Worm (Caenorhabditis elegans): ENCODE results near the gene lury-1.

ce11 chrIII:12186111-12186510 lies at the start of gene lury-1:
- TF ChIP-seq mdl-1 (tag; optimal IDR thresholded peaks at IDR 0.05) (no peak), ama-1 (optimal IDR thresholded peaks at IDR 0.05) (no peak), nhr-76 (tag; optimal IDR thresholded peaks at IDR 0.05) (no peak), hmg-11 (tag; optimal IDR thresholded peaks at IDR 0.05) (no peak), pha-4 (tag; optimal IDR thresholded peaks at IDR 0.05) (no peak), ztf-4 (tag; optimal IDR thresholded peaks at IDR 0.05) (no peak), snpc-4 (tag; optimal IDR thresholded peaks at IDR 0.05) (no peak), nhr-28 (tag; optimal IDR thresholded peaks at IDR 0.05) (no peak), aly-2 (tag; optimal IDR thresholded peaks at IDR 0.05) (no peak), pqm-1 (tag; optimal IDR thresholded peaks at IDR 0.05) (no peak), unc-62 (GFP tag; optimal IDR thresholded peaks at IDR 0.05) (no peak), ZK546.5 (tag; optimal IDR thresholded peaks at IDR 0.05) (no peak), nhr-237 (tag; optimal IDR thresholded peaks at IDR 0.05) (no peak), jun-1 (tag; optimal IDR thresholded peaks at IDR 0.05) (no peak)
